Worm (Caenorhabditis elegans): ENCODE results near the gene C02B4.3.

ce11 chrX:12693150-12693589, 33.5 kb upstream of the C02B4.3 start:
- no peak for TF ChIP-seq unc-62 (GFP tag; optimal IDR thresholded peaks at IDR 0.05)
- TF ChIP-seq fkh-10 (GFP tag; optimal IDR thresholded peaks at IDR 0.05) = no peak
- TF ChIP-seq jun-1 (tag; optimal IDR thresholded peaks at IDR 0.05) = no peak
- no peak for TF ChIP-seq C16A3.4 (tag; optimal IDR thresholded peaks at IDR 0.05)
- TF ChIP-seq mep-1 (tag; optimal IDR thresholded peaks at IDR 0.05) = no peak
